Worm (Caenorhabditis elegans): ENCODE measurements around the gene D1086.17.
"Not testable (repeated sequence)": the region's sequence is repeated elsewhere in the genome, so short reads cannot be mapped to it uniquely, and the experiment has no call there.

The D1086.17 gene

ce11 chrV:14055097-14055496 lies 12.6 kb upstream of the D1086.17 start (continued):
- TF ChIP-seq egl-27 (tag; optimal IDR thresholded peaks at IDR 0.05) (peak; percentile 76), snpc-4 (tag; optimal IDR thresholded peaks at IDR 0.05) (peak; percentile 68), sem-4 (tag; optimal IDR thresholded peaks at IDR 0.05) (peak; percentile 93), ceh-16 (tag; optimal IDR thresholded peaks at IDR 0.05) (peak; percentile 89), ZK546.5 (tag; optimal IDR thresholded peaks at IDR 0.05) (peak; percentile 35), lin-11 (tag; optimal IDR thresholded peaks at IDR 0.05) (peak; percentile 94), lin-13 (GFP tag; optimal IDR thresholded peaks at IDR 0.05) (peak; percentile 87), sma-9 (GFP tag; optimal IDR thresholded peaks at IDR 0.05) (peak; percentile 99)
- TF ChIP-seq sma-9 (tag; optimal IDR thresholded peaks at IDR 0.05): not testable (repeated sequence)

- TF ChIP-seq unc-39 (tag; optimal IDR thresholded peaks at IDR 0.05) (no peak), R02D3.7 (tag; optimal IDR thresholded peaks at IDR 0.05) (no peak), ztf-11 (tag; optimal IDR thresholded peaks at IDR 0.05) (no peak), crh-2 (tag; optimal IDR thresholded peaks at IDR 0.05) (no peak), elt-1 (tag; optimal IDR thresholded peaks at IDR 0.05) (no peak), ama-1 (optimal IDR thresholded peaks at IDR 0.05) (no peak), nhr-21 (tag; optimal IDR thresholded peaks at IDR 0.05) (no peak), unc-55 (GFP tag; optimal IDR thresholded peaks at IDR 0.05) (no peak), lin-13 (GFP tag; optimal IDR thresholded peaks at IDR 0.05) (no peak), ztf-1 (GFP tag; conservative IDR thresholded peaks at IDR 0.05) (no peak), snpc-4 (tag; optimal IDR thresholded peaks at IDR 0.05) (no peak), C34F6.9 (tag; optimal IDR thresholded peaks at IDR 0.05) (no peak), nhr-10 (tag; optimal IDR thresholded peaks at IDR 0.05) (no peak), nhr-237 (tag; optimal IDR thresholded peaks at IDR 0.05) (no peak)
These were observed 10.1 kb upstream of the D1086.17 start, which contains the start of gene F58D12.3 for ce11 chrV:14057540-14057939. TSS of gene F58D12.3 (plus strand) at chrV:14057840.

- TF ChIP-seq elt-1 (tag; optimal IDR thresholded peaks at IDR 0.05) (no peak), ztf-11 (tag; optimal IDR thresholded peaks at IDR 0.05) (no peak), nhr-10 (tag; optimal IDR thresholded peaks at IDR 0.05) (no peak), ama-1 (optimal IDR thresholded peaks at IDR 0.05) (no peak), ceh-82 (tag; optimal IDR thresholded peaks at IDR 0.05) (no peak), ZK546.5 (tag; optimal IDR thresholded peaks at IDR 0.05) (no peak), C34F6.9 (tag; optimal IDR thresholded peaks at IDR 0.05) (no peak), aly-2 (tag; optimal IDR thresholded peaks at IDR 0.05) (no peak), R02D3.7 (tag; optimal IDR thresholded peaks at IDR 0.05) (no peak), elt-3 (tag; optimal IDR thresholded peaks at IDR 0.05) (no peak), blmp-1 (tag; optimal IDR thresholded peaks at IDR 0.05; ENCODE audit: insufficient read depth) (no peak), dmd-4 (tag; optimal IDR thresholded peaks at IDR 0.05) (no peak), Y55F3AM.14 (GFP tag; optimal IDR thresholded peaks at IDR 0.05) (no peak), nhr-77 (tag; optimal IDR thresholded peaks at IDR 0.05) (no peak), mbf-1 (tag; optimal IDR thresholded peaks at IDR 0.05) (no peak), sma-3 (GFP tag; optimal IDR thresholded peaks at IDR 0.05) (no peak)
These were observed 3.7 kb upstream of the D1086.17 start for ce11 chrV:14063980-14064379.

ce11 chrV:14064422-14064821 lies 3.2 kb upstream of the D1086.17 start, which contains the start of gene D1086.21:
TSS of gene D1086.21 (plus strand) at chrV:14064722.
- TF ChIP-seq nhr-21 (tag; optimal IDR thresholded peaks at IDR 0.05) (no peak), nhr-77 (tag; optimal IDR thresholded peaks at IDR 0.05) (no peak), nhr-11 (tag; optimal IDR thresholded peaks at IDR 0.05) (no peak), unc-55 (GFP tag; optimal IDR thresholded peaks at IDR 0.05) (no peak), elt-1 (tag; optimal IDR thresholded peaks at IDR 0.05) (no peak), sma-3 (GFP tag; optimal IDR thresholded peaks at IDR 0.05) (no peak), nhr-23 (tag; optimal IDR thresholded peaks at IDR 0.05) (no peak), nhr-25 (tag; optimal IDR thresholded peaks at IDR 0.05) (no peak), nhr-129 (tag; optimal IDR thresholded peaks at IDR 0.05) (no peak), ztf-1 (GFP tag; conservative IDR thresholded peaks at IDR 0.05) (no peak)

- TF ChIP-seq R02D3.7 (tag; optimal IDR thresholded peaks at IDR 0.05): no peak
- no peak for TF ChIP-seq sem-4 (tag; optimal IDR thresholded peaks at IDR 0.05)
- TF ChIP-seq nhr-10 (tag; optimal IDR thresholded peaks at IDR 0.05): no peak
- TF ChIP-seq peb-1 (tag; optimal IDR thresholded peaks at IDR 0.05): no peak
- TF ChIP-seq elt-1 (tag; optimal IDR thresholded peaks at IDR 0.05): no peak
- TF ChIP-seq nhr-6 (tag; optimal IDR thresholded peaks at IDR 0.05): no peak
These were observed 2.2 kb downstream of the D1086.17 start for ce11 chrV:14069899-14070298.

Measured in whole organism, L2 larva.